Fruit fly (Drosophila melanogaster): ENCODE measurements around the gene CG5151.
A peak's percentile ranks its signal among the peaks of the same experiment; 100 is the strongest.

CG5151 gene

DNA sequence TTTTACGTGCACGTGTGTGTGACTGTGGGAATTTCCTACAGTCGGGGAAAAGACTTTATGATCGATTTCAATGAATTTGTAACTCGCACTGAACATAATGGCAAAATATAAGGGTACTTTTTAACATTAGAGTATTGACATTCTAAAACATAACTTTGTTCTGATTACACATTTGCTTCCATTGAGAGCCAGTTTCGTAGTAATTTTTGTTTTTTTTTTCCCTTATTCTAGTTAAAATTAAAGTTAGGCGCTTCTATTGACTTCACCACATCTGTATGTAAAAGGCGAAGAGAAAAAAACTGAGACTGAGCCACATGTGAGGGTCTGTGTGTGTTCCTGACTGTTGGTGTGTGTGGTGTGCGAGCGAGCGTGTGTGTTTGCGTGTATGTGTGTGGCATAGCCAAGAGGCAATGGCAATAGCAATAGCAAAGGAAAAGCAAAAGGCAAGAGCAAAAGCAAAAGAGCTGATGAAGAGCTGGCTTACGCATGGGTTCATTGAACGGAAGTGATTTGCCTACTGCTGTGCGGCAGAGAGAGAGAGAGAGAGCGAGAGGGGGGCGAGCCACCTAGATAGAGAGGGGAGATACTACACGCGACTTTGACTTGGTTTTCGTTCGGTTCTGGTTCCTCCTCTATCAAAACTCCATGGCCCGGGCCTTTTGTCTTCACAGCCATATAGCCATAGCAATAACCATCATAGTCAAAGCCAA, 2.5 kb downstream of the CG5151 start (continued):
- TF ChIP-seq eve (GFP tag; optimal IDR thresholded peaks at IDR 0.05) (peak in 1 of 2 experiments; percentile 92), Ets65A (GFP tag) (peak; percentile 34), CG1024 (GFP tag; IDR thresholded peaks at IDR 0.05) (no peak), croc (GFP tag; conservative IDR thresholded peaks at IDR 0.05) (peak; percentile 29; the same call in 2 of the 3 replicates), gro (GFP tag; optimal IDR thresholded peaks at IDR 0.05) (peak; percentile 47), H15 (GFP tag; IDR thresholded peaks at IDR 0.05) (0 out of 3 replicates have a peak, but pooled peaks have one; percentile 21), CG2889 (GFP tag; IDR thresholded peaks at IDR 0.05) (no peak), CG17912 (GFP tag; optimal IDR thresholded peaks at IDR 0.05) (no peak), CkIIα-i1 (GFP tag; IDR thresholded peaks at IDR 0.05) (no peak), CG7745 (tag; optimal IDR thresholded peaks at IDR 0.05) (no peak), Neu2 (GFP tag; optimal IDR thresholded peaks at IDR 0.05; ENCODE audit: borderline replicate concordance) (no peak), bab2 (GFP tag; optimal IDR thresholded peaks at IDR 0.05) (peak; percentile 48), Sox102F (GFP tag; optimal IDR thresholded peaks at IDR 0.05) (peak; percentile 72), CG11696 (GFP tag; IDR thresholded peaks at IDR 0.05) (peak; percentile 88), sc (optimal IDR thresholded peaks at IDR 0.05) (no peak), sc (GFP tag; optimal IDR thresholded peaks at IDR 0.05) (peak; percentile 18), schlank (tag; optimal IDR thresholded peaks at IDR 0.05) (peak; percentile 11), CG2678 (tag; optimal IDR thresholded peaks at IDR 0.05) (peak; percentile 90), CG3847 (GFP tag; IDR thresholded peaks at IDR 0.05) (peak; percentile 67), phol (tag; optimal IDR thresholded peaks at IDR 0.05) (peak; percentile 63), salm (tag; optimal IDR thresholded peaks at IDR 0.05) (peak; percentile 48), CG1529 (GFP tag; optimal IDR thresholded peaks at IDR 0.05) (peak; percentile 68), CG6254 (GFP tag; optimal IDR thresholded peaks at IDR 0.05) (peak; percentile 66), CG8388 (GFP tag; optimal IDR thresholded peaks at IDR 0.05) (peak; percentile 60), ERR (GFP tag; optimal IDR thresholded peaks at IDR 0.05) (peak; percentile 21), CG10147 (GFP tag; optimal IDR thresholded peaks at IDR 0.05) (peak; percentile 79), ewg (GFP tag; optimal IDR thresholded peaks at IDR 0.05) (peak; percentile 51), CG4424 (GFP tag; optimal IDR thresholded peaks at IDR 0.05) (peak; percentile 69), sima (GFP tag; optimal IDR thresholded peaks at IDR 0.05) (peak; percentile 6), hb (GFP tag; IDR thresholded peaks at IDR 0.05; ENCODE audit: partially characterized antibody) (no peak), Dp (GFP tag; optimal IDR thresholded peaks at IDR 0.05) (no peak), Bgb (GFP tag; IDR thresholded peaks at IDR 0.05; ENCODE audit: partially characterized antibody) (no peak), Dll (GFP tag; IDR thresholded peaks at IDR 0.05; ENCODE audit: partially characterized antibody) (no peak), CG1602 (GFP tag; optimal IDR thresholded peaks at IDR 0.05) (peak; percentile 45), fd64A (GFP tag; optimal IDR thresholded peaks at IDR 0.05) (no peak), CG16863 (GFP tag; optimal IDR thresholded peaks at IDR 0.05) (peak; percentile 62), Dref (GFP tag; IDR thresholded peaks at IDR 0.05) (no peak), CG31441 (GFP tag; IDR thresholded peaks at IDR 0.05) (peak; percentile 77), CG6813 (GFP tag; optimal IDR thresholded peaks at IDR 0.05) (peak; percentile 69), gt (GFP tag; IDR thresholded peaks at IDR 0.05) (no peak), MBD-R2 (GFP tag; IDR thresholded peaks at IDR 0.05) (no peak; the same call in 1 of the 2 replicates), CG11560 (tag; IDR thresholded peaks at IDR 0.05) (no peak; the same call in 2 of the 3 replicates), otp (GFP tag; IDR thresholded peaks at IDR 0.05) (no peak), CG2120 (GFP tag; optimal IDR thresholded peaks at IDR 0.05) (peak; percentile 90), Bteb2 (GFP tag; optimal IDR thresholded peaks at IDR 0.05) (peak; percentile 55), zen2 (GFP tag; IDR thresholded peaks at IDR 0.05; ENCODE audit: partially characterized antibody) (no peak), al (GFP tag; IDR thresholded peaks at IDR 0.05) (0 out of 2 replicates have a peak, but pooled peaks have one; percentile 48), oc (tag; optimal IDR thresholded peaks at IDR 0.05) (peak; percentile 33), peb (GFP tag; IDR thresholded peaks at IDR 0.05) (0 out of 2 replicates have a peak, but pooled peaks have one; percentile 17), jigr1 (GFP tag; IDR thresholded peaks at IDR 0.05) (no peak)
